Worm (Caenorhabditis elegans) whole organism, young adult: ENCODE measurements around the gene dpff-1.
A peak's percentile ranks its signal among the peaks of the same experiment; 100 is the strongest.

ENCODE experiments used
- D2030.7 ChIP-seq: fragments of 200-800 bp; sonication (Bioruptor generic); IDR thresholded peaks from 2 replicates; pipeline ENCODE4 v1.3.6; 2022; ENCODE audit warnings: missing genetic modification reagents, missing genetic modification characterization, missing compliant biosample characterization
- F49E8.2 ChIP-seq: sonication (generic microtip); optimal IDR thresholded peaks from 3 replicates; lab custom pipeline; 2017; ENCODE audit warnings: missing genetic modification characterization, mild to moderate bottlenecking, missing compliant biosample characterization, antibody characterized with exemption, moderate library complexity; ENCODE audit not compliant: insufficient read depth
- F57A8.1 ChIP-seq: fragments of 200-800 bp; sonication (Bioruptor generic); optimal IDR thresholded peaks from 2 replicates; lab custom pipeline; 2018; ENCODE audit warnings: mild to moderate bottlenecking, missing genetic modification characterization, moderate library complexity, missing compliant biosample characterization
- K11D2.4 ChIP-seq: fragments of 200-800 bp; sonication (Bioruptor generic); IDR thresholded peaks from 2 replicates; pipeline ENCODE4 v1.3.6; 2022; ENCODE audit warnings: missing genetic modification reagents, missing genetic modification characterization, missing compliant biosample characterization
- K12H6.12 ChIP-seq: fragments of 200-800 bp; sonication (Bioruptor generic); optimal IDR thresholded peaks from 2 replicates; lab custom pipeline; 2018; ENCODE audit warnings: mild to moderate bottlenecking, missing genetic modification characterization, missing compliant biosample characterization
- T07F8.4 ChIP-seq: sonication (generic microtip); optimal IDR thresholded peaks from 2 replicates; lab custom pipeline; 2016; ENCODE audit warnings: mild to moderate bottlenecking, missing genetic modification characterization, moderate library complexity, missing compliant biosample characterization
- Y67H2A.10 ChIP-seq: fragments of 200-800 bp; sonication (Bioruptor generic); conservative IDR thresholded peaks from 2 replicates; pipeline ENCODE4 v1.3.6; 2022; ENCODE audit warnings: missing genetic modification reagents, missing genetic modification characterization, missing compliant biosample characterization
- Y79H2A.3 ChIP-seq: fragments of 200-800 bp; sonication (Bioruptor generic); conservative IDR thresholded peaks from 2 replicates; pipeline ENCODE4 v1.3.6; 2022; ENCODE audit warnings: missing genetic modification reagents, missing genetic modification characterization, missing compliant biosample characterization
- akir-1 ChIP-seq: fragments of 200-800 bp; sonication (Bioruptor generic); optimal IDR thresholded peaks from 2 replicates; lab custom pipeline; 2018; ENCODE audit warnings: mild to moderate bottlenecking, missing genetic modification characterization, moderate library complexity, missing compliant biosample characterization
- atf-7 ChIP-seq: sonication (generic microtip); optimal IDR thresholded peaks from 2 replicates; lab custom pipeline; 2017; ENCODE audit warnings: mild to moderate bottlenecking, missing genetic modification characterization, missing compliant biosample characterization
- athp-1 ChIP-seq: sonication (generic microtip); optimal IDR thresholded peaks from 2 replicates; lab custom pipeline; 2017; ENCODE audit warnings: mild to moderate bottlenecking, missing genetic modification characterization, missing compliant biosample characterization
- cebp-1 ChIP-seq, 2 experiments: fragments of 200-800 bp in 1 of 2; sonication (Bioruptor generic) in 1 of 2; sonication (generic microtip) in 1 of 2; IDR thresholded peaks in 1 of 2; optimal IDR thresholded peaks in 1 of 2; 2 replicates each; pipeline versions ENCODE4 v1.3.6 to Lab custom; 2017 to 2022; ENCODE audit warnings: missing compliant biosample characterization in 2 of 2, missing genetic modification characterization in 2 of 2, mild to moderate bottlenecking in 1 of 2, missing genetic modification reagents in 1 of 2, moderate library complexity in 1 of 2
- ceh-79 ChIP-seq: sonication (generic microtip); optimal IDR thresholded peaks from 2 replicates; lab custom pipeline; 2017; ENCODE audit warnings: mild to moderate bottlenecking, missing genetic modification characterization, missing compliant biosample characterization
- ceh-91 ChIP-seq: fragments of 200-800 bp; sonication (Bioruptor generic); IDR thresholded peaks from 2 replicates; pipeline ENCODE4 v1.3.6; 2022; ENCODE audit warnings: missing genetic modification reagents, missing genetic modification characterization, missing compliant biosample characterization
- die-1 ChIP-seq: sonication (generic microtip); optimal IDR thresholded peaks from 2 replicates; lab custom pipeline; 2016; ENCODE audit warnings: missing genotype, mild to moderate bottlenecking, missing genetic modification characterization, missing compliant biosample characterization
- egl-18 ChIP-seq: fragments of 200-800 bp; sonication (Bioruptor generic); IDR thresholded peaks from 2 replicates; pipeline ENCODE4 v1.3.6; 2022; ENCODE audit warnings: missing genetic modification reagents, missing genetic modification characterization, missing compliant biosample characterization
- ekl-4 ChIP-seq: fragments of 200-800 bp; sonication (Bioruptor generic); IDR thresholded peaks from 2 replicates; pipeline ENCODE4 v1.3.6; 2022; ENCODE audit warnings: missing genetic modification reagents, missing genetic modification characterization, missing compliant biosample characterization
- ets-4 ChIP-seq: fragments of 200-800 bp; sonication (Bioruptor generic); optimal IDR thresholded peaks from 2 replicates; lab custom pipeline; 2018; ENCODE audit warnings: mild to moderate bottlenecking, missing genetic modification characterization, missing compliant biosample characterization
- fkh-3 ChIP-seq: sonication (generic microtip); optimal IDR thresholded peaks from 2 replicates; lab custom pipeline; 2016; ENCODE audit warnings: mild to moderate bottlenecking, missing genetic modification characterization, missing compliant biosample characterization
- hlh-26 ChIP-seq: fragments of 200-800 bp; sonication (Bioruptor generic); conservative IDR thresholded peaks from 2 replicates; pipeline ENCODE4 v1.3.6; 2022; ENCODE audit warnings: missing genetic modification reagents, missing genetic modification characterization, missing compliant biosample characterization
- hmg-1.2 ChIP-seq: fragments of 200-800 bp; sonication (Bioruptor generic); IDR thresholded peaks from 2 replicates; pipeline ENCODE4 v1.3.6; 2022; ENCODE audit warnings: missing genetic modification reagents, missing genetic modification characterization, missing compliant biosample characterization
- hmg-20 ChIP-seq: fragments of 200-800 bp; sonication (Bioruptor generic); IDR thresholded peaks from 2 replicates; pipeline ENCODE4 v1.3.6; 2022; ENCODE audit warnings: missing genetic modification reagents, missing genetic modification characterization, missing compliant biosample characterization
- hsf-1 ChIP-seq: fragments of 200-800 bp; sonication (Bioruptor generic); IDR thresholded peaks from 2 replicates; pipeline ENCODE4 v1.3.6; 2022; ENCODE audit warnings: missing genetic modification reagents, missing genetic modification characterization, missing compliant biosample characterization
- let-526 ChIP-seq: fragments of 200-800 bp; sonication (Bioruptor generic); IDR thresholded peaks from 2 replicates; pipeline ENCODE4 v1.3.6; 2022; ENCODE audit warnings: missing genetic modification reagents, missing genetic modification characterization, missing compliant biosample characterization
- let-607 ChIP-seq, 2 experiments: fragments of 200-800 bp in 1 of 2; sonication (Bioruptor generic) in 1 of 2; sonication (generic microtip) in 1 of 2; optimal IDR thresholded peaks; 2 replicates each; lab custom pipeline; 2016 to 2018; ENCODE audit warnings: mild to moderate bottlenecking in 2 of 2, missing compliant biosample characterization in 2 of 2, missing genetic modification characterization in 2 of 2, moderate library complexity in 2 of 2, missing genotype in 1 of 2
- lin-35 ChIP-seq, 3 experiments: fragments of 150-350 bp in 2 of 3; sonication (generic microtip) in 1 of 3; optimal IDR thresholded peaks; 2 replicates each; lab custom pipeline; 2014 to 2018; ENCODE audit warnings: missing biosample characterization in 3 of 3, missing genetic modification characterization in 3 of 3, missing genetic modification reagents in 3 of 3
- lsl-1 ChIP-seq: fragments of 200-800 bp; sonication (Bioruptor generic); optimal IDR thresholded peaks from 2 replicates; lab custom pipeline; 2018; ENCODE audit warnings: mild to moderate bottlenecking, missing genetic modification characterization, moderate library complexity, missing compliant biosample characterization
- lsy-27 ChIP-seq: sonication (generic microtip); optimal IDR thresholded peaks from 2 replicates; lab custom pipeline; 2017; ENCODE audit warnings: missing genetic modification characterization, mild to moderate bottlenecking, missing compliant biosample characterization, antibody characterized with exemption, missing genotype, borderline replicate concordance; ENCODE audit not compliant: insufficient read depth
- madf-3 ChIP-seq: fragments of 200-800 bp; sonication (Bioruptor generic); IDR thresholded peaks from 2 replicates; pipeline ENCODE4 v1.3.6; 2022; ENCODE audit warnings: missing genetic modification reagents, missing genetic modification characterization, missing compliant biosample characterization
- madf-6 ChIP-seq: fragments of 200-800 bp; sonication (Bioruptor generic); IDR thresholded peaks from 2 replicates; pipeline ENCODE4 v1.3.6; 2022; ENCODE audit warnings: missing genetic modification reagents, missing genetic modification characterization, missing compliant biosample characterization
- madf-8 ChIP-seq: fragments of 200-800 bp; sonication (Bioruptor generic); conservative IDR thresholded peaks from 2 replicates; pipeline ENCODE4 v1.3.6; 2022; ENCODE audit warnings: missing genetic modification reagents, missing genetic modification characterization, missing compliant biosample characterization
- pbrm-1 ChIP-seq: fragments of 200-800 bp; sonication (Bioruptor generic); IDR thresholded peaks from 2 replicates; pipeline ENCODE4 v1.3.6; 2022; ENCODE audit warnings: missing genetic modification reagents, missing genetic modification characterization, missing compliant biosample characterization
- rcor-1 ChIP-seq: fragments of 200-800 bp; sonication (Bioruptor generic); IDR thresholded peaks from 2 replicates; pipeline ENCODE4 v1.3.6; 2022; ENCODE audit warnings: missing genetic modification reagents, missing genetic modification characterization, missing compliant biosample characterization
- repo-1 ChIP-seq: sonication (generic microtip); optimal IDR thresholded peaks from 2 replicates; lab custom pipeline; 2017; ENCODE audit warnings: mild to moderate bottlenecking, missing genetic modification characterization, missing compliant biosample characterization
- sdz-38 ChIP-seq: sonication (generic microtip); optimal IDR thresholded peaks from 2 replicates; lab custom pipeline; 2016; ENCODE audit warnings: missing genotype, missing genetic modification characterization, missing compliant biosample characterization
- sea-2 ChIP-seq: fragments of 200-800 bp; sonication (Bioruptor generic); IDR thresholded peaks from 2 replicates; pipeline ENCODE4 v1.3.6; 2022; ENCODE audit warnings: missing genetic modification characterization, missing compliant biosample characterization
- snpc-1.1 ChIP-seq: sonication (generic microtip); optimal IDR thresholded peaks from 2 replicates; lab custom pipeline; 2017; ENCODE audit warnings: missing genetic modification characterization, mild to moderate bottlenecking, missing compliant biosample characterization, antibody characterized with exemption, moderate library complexity, missing genotype, missing genetic modification reagents; ENCODE audit not compliant: insufficient read depth
- snpc-1.3 ChIP-seq: sonication (generic microtip); optimal IDR thresholded peaks from 2 replicates; lab custom pipeline; 2017; ENCODE audit warnings: missing genetic modification characterization, mild to moderate bottlenecking, missing compliant biosample characterization, antibody characterized with exemption, moderate library complexity, missing genotype, missing genetic modification reagents; ENCODE audit not compliant: insufficient read depth
- somi-1 ChIP-seq: fragments of 200-800 bp; sonication (Bioruptor generic); optimal IDR thresholded peaks from 2 replicates; lab custom pipeline; 2018; ENCODE audit warnings: mild to moderate bottlenecking, missing genetic modification characterization, missing compliant biosample characterization
- tlf-1 ChIP-seq: fragments of 200-800 bp; sonication (Bioruptor generic); optimal IDR thresholded peaks from 2 replicates; lab custom pipeline; 2018; ENCODE audit warnings: mild to moderate bottlenecking, missing genetic modification characterization, missing compliant biosample characterization
- zim-3 ChIP-seq: sonication (generic microtip); optimal IDR thresholded peaks from 2 replicates; lab custom pipeline; 2017; ENCODE audit warnings: mild to moderate bottlenecking, missing genetic modification characterization, moderate library complexity, missing compliant biosample characterization
- ztf-22 ChIP-seq: fragments of 200-800 bp; sonication (Bioruptor generic); optimal IDR thresholded peaks from 2 replicates; lab custom pipeline; 2018; ENCODE audit warnings: mild to moderate bottlenecking, missing genetic modification characterization, moderate library complexity, missing compliant biosample characterization
- ztf-25 ChIP-seq: fragments of 200-800 bp; sonication (Bioruptor generic); IDR thresholded peaks from 2 replicates; pipeline ENCODE4 v1.3.6; 2022; ENCODE audit warnings: missing genetic modification reagents, missing genetic modification characterization, missing compliant biosample characterization
- ztf-28 ChIP-seq: fragments of 200-800 bp; sonication (Bioruptor generic); IDR thresholded peaks from 2 replicates; pipeline ENCODE4 v1.3.6; 2022; ENCODE audit warnings: missing genetic modification reagents, missing genetic modification characterization, missing compliant biosample characterization

dpff-1 gene

ce11 chrIII:5953041-5953912, 47.1 kb upstream of the dpff-1 start (continued):
- TF ChIP-seq lsy-27 (tag; lab: Kevin White, UChicago) (no peak), F57A8.1 (GFP tag; lab: Kevin White, UChicago) (no peak), hmg-20 (GFP tag; lab: Robert Waterston, UW) (peak; percentile 28; the same call in 1 of the 2 replicates), ekl-4 (peak; percentile 7; the same call in 1 of the 2 replicates), cebp-1 (GFP tag; IDR thresholded peaks at IDR 0.05; lab: Robert Waterston, UW) (no peak), cebp-1 (tag; optimal IDR thresholded peaks at IDR 0.05; lab: Kevin White, UChicago) (peak; percentile 35), lin-35 (GFP tag; optimal IDR thresholded peaks at IDR 0.05; lab: Kevin White, UChicago) (peak in 1 of 3 experiments; percentile 52), athp-1 (tag; lab: Kevin White, UChicago) (peak; percentile 31), F49E8.2 (tag; lab: Kevin White, UChicago) (peak; percentile 61), hlh-26 (GFP tag; lab: Robert Waterston, UW) (no peak), K11D2.4 (GFP tag; lab: Robert Waterston, UW) (0 out of 2 replicates have a peak, but pooled peaks have one; percentile 22), lsl-1 (GFP tag; lab: Kevin White, UChicago) (no peak), akir-1 (no peak), rcor-1 (GFP tag; lab: Robert Waterston, UW) (no peak), snpc-1.3 (no peak), madf-3 (0 out of 2 replicates have a peak, but pooled peaks have one; percentile 30), Y79H2A.3 (GFP tag; lab: Robert Waterston, UW) (0 out of 2 replicates have a peak, but pooled peaks have one; percentile 49), hmg-1.2 (GFP tag; lab: Robert Waterston, UW) (no peak), K12H6.12 (tag; lab: Kevin White, UChicago) (no peak), snpc-1.1 (tag; lab: Kevin White, UChicago) (no peak), ztf-25 (no peak), Y67H2A.10 (GFP tag; lab: Robert Waterston, UW) (no peak), somi-1 (peak; percentile 11), die-1 (no peak), madf-6 (0 out of 2 replicates have a peak, but pooled peaks have one; percentile 23), ztf-22 (no peak), hsf-1 (GFP tag; lab: Robert Waterston, UW) (no peak), fkh-3 (tag; lab: Kevin White, UChicago) (no peak), D2030.7 (GFP tag; lab: Robert Waterston, UW) (no peak), atf-7 (tag; lab: Kevin White, UChicago) (no peak), T07F8.4 (tag; lab: Kevin White, UChicago) (no peak), repo-1 (tag; lab: Kevin White, UChicago) (peak; percentile 49), sdz-38 (tag; lab: Kevin White, UChicago) (no peak), ceh-91 (no peak), ets-4 (GFP tag; lab: Kevin White, UChicago) (no peak), ztf-28 (GFP tag; lab: Robert Waterston, UW) (no peak), ceh-79 (tag; lab: Kevin White, UChicago) (no peak), zim-3 (tag; lab: Kevin White, UChicago) (no peak), tlf-1 (peak; percentile 43), let-607 (tag; optimal IDR thresholded peaks at IDR 0.05; lab: Kevin White, UChicago) (no peak), madf-8 (no peak), egl-18 (GFP tag; lab: Robert Waterston, UW) (0 out of 2 replicates have a peak, but pooled peaks have one; percentile 3), sea-2 (GFP tag; lab: Robert Waterston, UW) (no peak), pbrm-1 (GFP tag; lab: Robert Waterston, UW) (no peak), let-526 (GFP tag; lab: Robert Waterston, UW) (no peak)
